Worm (Caenorhabditis elegans): Measurements from ENCODE around the gene T20G5.12.
A peak's percentile ranks its signal among the peaks of the same experiment; 100 is the strongest.

ce11 chrIII:10154993-10155392, 46.4 kb upstream of the T20G5.12 start:
- TF ChIP-seq nhr-71 (tag; optimal IDR thresholded peaks at IDR 0.05): peak; percentile 73
- no peak for TF ChIP-seq ceh-82 (tag; optimal IDR thresholded peaks at IDR 0.05)
- no peak for TF ChIP-seq pqm-1 (tag; optimal IDR thresholded peaks at IDR 0.05)
- TF ChIP-seq nhr-77 (tag; optimal IDR thresholded peaks at IDR 0.05): no peak
- TF ChIP-seq aly-2 (tag; optimal IDR thresholded peaks at IDR 0.05): no peak
- no peak for TF ChIP-seq nhr-12 (tag; optimal IDR thresholded peaks at IDR 0.05)
